Fruit fly (Drosophila melanogaster) whole organism, embryonic: ENCODE measurements around the gene hob.
A peak's percentile ranks its signal among the peaks of the same experiment; 100 is the strongest.

Experiments used
- CG11247 ChIP-seq: fragments of 200-800 bp; sonication (Bioruptor generic); IDR thresholded peaks from 2 replicates; pipeline ENCODE4 v1.3.6; 2022; ENCODE audit warnings: missing biosample characterization, missing genetic modification characterization
- CG11398 ChIP-seq: fragments of 200-800 bp; sonication (Bioruptor generic); optimal IDR thresholded peaks from 2 replicates; lab custom pipeline; 2016; ENCODE audit warnings: missing biosample characterization, missing genetic modification characterization
- CG11695 ChIP-seq: fragments of 200-800 bp; sonication (Bioruptor generic); IDR thresholded peaks from 3 replicates; pipeline ENCODE4 v1.3.6; 2022; ENCODE audit warnings: missing biosample characterization, missing genetic modification characterization
- CG12391 ChIP-seq: fragments of 200-800 bp; sonication (Bioruptor generic); optimal IDR thresholded peaks from 3 replicates; lab custom pipeline; 2018; ENCODE audit warnings: missing biosample characterization, mild to moderate bottlenecking, missing genetic modification characterization, moderate library complexity
- CG15479 ChIP-seq: fragments of 200-800 bp; sonication (Bioruptor generic); optimal IDR thresholded peaks from 3 replicates; lab custom pipeline; 2019; ENCODE audit warnings: missing biosample characterization, mild to moderate bottlenecking, missing genetic modification characterization, moderate library complexity
- CG15601 ChIP-seq: fragments of 200-800 bp; sonication (Bioruptor generic); optimal IDR thresholded peaks from 3 replicates; lab custom pipeline; 2019; ENCODE audit warnings: missing biosample characterization, mild to moderate bottlenecking, missing genetic modification characterization, moderate library complexity
- CG16779 ChIP-seq: fragments of 200-800 bp; sonication (Bioruptor generic); IDR thresholded peaks from 2 replicates; pipeline ENCODE4 v1.3.6; 2022; ENCODE audit warnings: missing biosample characterization, missing genetic modification characterization
- CG17802 ChIP-seq: fragments of 200-800 bp; sonication (Bioruptor generic); optimal IDR thresholded peaks from 2 replicates; lab custom pipeline; 2018; ENCODE audit warnings: missing biosample characterization, mild to moderate bottlenecking, missing genetic modification characterization, moderate library complexity
- CG18262 ChIP-seq: fragments of 200-800 bp; optimal IDR thresholded peaks from 3 replicates; lab custom pipeline; 2019; ENCODE audit warnings: missing biosample characterization, mild to moderate bottlenecking, missing genetic modification characterization, moderate library complexity
- CG18476 ChIP-seq: fragments of 200-800 bp; sonication (Bioruptor generic); optimal IDR thresholded peaks from 2 replicates; lab custom pipeline; 2016; ENCODE audit warnings: missing biosample characterization, mild to moderate bottlenecking, missing genetic modification characterization
- CG5245 ChIP-seq: fragments of 200-800 bp; sonication (Bioruptor generic); optimal IDR thresholded peaks from 3 replicates; lab custom pipeline; 2016; ENCODE audit warnings: missing biosample characterization, missing genetic modification characterization
- CG6654 ChIP-seq: fragments of 200-800 bp; sonication (Bioruptor generic); optimal IDR thresholded peaks from 2 replicates; lab custom pipeline; 2017; ENCODE audit warnings: missing biosample characterization, mild to moderate bottlenecking, missing genetic modification characterization
- CG6683 ChIP-seq: fragments of 200-800 bp; sonication (Bioruptor generic); optimal IDR thresholded peaks from 2 replicates; lab custom pipeline; 2017; ENCODE audit warnings: missing biosample characterization, mild to moderate bottlenecking, missing genetic modification characterization, missing genetic modification reagents
- CG6854 ChIP-seq: fragments of 200-800 bp; sonication (Bioruptor generic); optimal IDR thresholded peaks from 3 replicates; lab custom pipeline; 2017; ENCODE audit warnings: missing biosample characterization, mild to moderate bottlenecking, missing genetic modification characterization
- CG7271 ChIP-seq: fragments of 200-800 bp; sonication (Bioruptor generic); optimal IDR thresholded peaks from 2 replicates; lab custom pipeline; 2018; ENCODE audit warnings: missing biosample characterization, mild to moderate bottlenecking, missing genetic modification characterization, moderate library complexity
- CG7839 ChIP-seq: fragments of 200-800 bp; sonication (Bioruptor generic); optimal IDR thresholded peaks from 3 replicates; lab custom pipeline; 2018; ENCODE audit warnings: missing biosample characterization, mild to moderate bottlenecking, missing genetic modification characterization, moderate library complexity
- CG9797 ChIP-seq: fragments of 200-800 bp; sonication (Bioruptor generic); optimal IDR thresholded peaks from 3 replicates; lab custom pipeline; 2018; ENCODE audit warnings: missing biosample characterization, mild to moderate bottlenecking, missing genetic modification characterization
- HLH54F ChIP-seq: fragments of 200-800 bp; sonication (Bioruptor generic); optimal IDR thresholded peaks from 3 replicates; lab custom pipeline; 2016; ENCODE audit warnings: missing biosample characterization, missing genetic modification characterization
- HmgD ChIP-seq: fragments of 200-800 bp; sonication (Bioruptor generic); optimal IDR thresholded peaks from 3 replicates; lab custom pipeline; 2016; ENCODE audit warnings: missing biosample characterization, missing genetic modification characterization
- Kr ChIP-seq: fragments of 200-800 bp; sonication (Bioruptor generic); optimal IDR thresholded peaks from 2 replicates; lab custom pipeline; 2017; ENCODE audit warnings: missing biosample characterization, mild to moderate bottlenecking, missing genetic modification characterization
- MBD-R2 ChIP-seq: fragments of 200-800 bp; sonication (Bioruptor generic); IDR thresholded peaks from 2 replicates; pipeline ENCODE4 v1.3.6; 2022; ENCODE audit warnings: missing biosample characterization, missing genetic modification characterization
- MESR4 ChIP-seq: fragments of 200-800 bp; sonication (Bioruptor generic); optimal IDR thresholded peaks from 2 replicates; lab custom pipeline; 2018; ENCODE audit warnings: missing biosample characterization, mild to moderate bottlenecking, missing genetic modification characterization, moderate library complexity
- Max ChIP-seq: fragments of 200-800 bp; sonication (Bioruptor generic); optimal IDR thresholded peaks from 2 replicates; lab custom pipeline; 2016; ENCODE audit warnings: missing biosample characterization, mild to moderate bottlenecking, missing genetic modification characterization
- Mes4 ChIP-seq: fragments of 200-800 bp; sonication (Bioruptor generic); optimal IDR thresholded peaks from 2 replicates; lab custom pipeline; 2016; ENCODE audit warnings: missing biosample characterization, missing genetic modification characterization
- Sry-δ ChIP-seq: fragments of 200-800 bp; sonication (Bioruptor generic); optimal IDR thresholded peaks from 2 replicates; lab custom pipeline; 2016; ENCODE audit warnings: missing biosample characterization, missing genetic modification characterization
- bbx ChIP-seq: fragments of 200-800 bp; sonication (Bioruptor generic); IDR thresholded peaks from 2 replicates; pipeline ENCODE4 v1.3.6; 2022; ENCODE audit warnings: missing biosample characterization, missing genetic modification characterization; ENCODE audit not compliant: partially characterized antibody
- da ChIP-seq: fragments of 200-800 bp; sonication (Bioruptor generic); optimal IDR thresholded peaks from 2 replicates; lab custom pipeline; 2016; ENCODE audit warnings: missing biosample characterization, missing genetic modification characterization
- dm ChIP-seq: fragments of 200-800 bp; sonication (Bioruptor generic); optimal IDR thresholded peaks from 3 replicates; lab custom pipeline; 2016; ENCODE audit warnings: missing biosample characterization, missing genetic modification characterization
- ftz-f1 ChIP-seq: fragments of 200-800 bp; sonication (Bioruptor generic); optimal IDR thresholded peaks from 2 replicates; lab custom pipeline; 2016; ENCODE audit warnings: missing biosample characterization, missing genetic modification characterization
- fu2 ChIP-seq: fragments of 200-800 bp; sonication (Bioruptor generic); optimal IDR thresholded peaks from 2 replicates; lab custom pipeline; 2016; ENCODE audit warnings: missing biosample characterization, missing genetic modification characterization
- gt ChIP-seq: fragments of 200-800 bp; sonication (Bioruptor generic); IDR thresholded peaks from 2 replicates; pipeline ENCODE4 v1.3.6; 2022; ENCODE audit warnings: missing biosample characterization, missing genetic modification characterization
- ham ChIP-seq: fragments of 200-800 bp; sonication (Bioruptor generic); IDR thresholded peaks from 2 replicates; pipeline ENCODE4 v1.3.6; 2022; ENCODE audit warnings: missing biosample characterization, missing genetic modification characterization
- hth ChIP-seq: fragments of >200 bp; optimal IDR thresholded peaks from 2 replicates; lab custom pipeline; 2017; ENCODE audit warnings: inconsistent platforms
- jumu ChIP-seq: fragments of 200-800 bp; sonication (Bioruptor generic); optimal IDR thresholded peaks from 3 replicates; lab custom pipeline; 2016; ENCODE audit warnings: missing biosample characterization, missing genetic modification characterization
- klu ChIP-seq: fragments of 200-800 bp; sonication (Bioruptor generic); IDR thresholded peaks from 2 replicates; pipeline ENCODE4 v1.3.6; 2022; ENCODE audit warnings: missing biosample characterization, missing genetic modification characterization
- lab ChIP-seq: fragments of 200-800 bp; sonication (Bioruptor generic); optimal IDR thresholded peaks from 3 replicates; lab custom pipeline; 2017; ENCODE audit warnings: missing biosample characterization, missing genetic modification characterization, mild to moderate bottlenecking, moderate library complexity, missing genetic modification reagents
- lola ChIP-seq, 3 experiments: fragments of >200 bp in 2 of 3; fragments of 200-800 bp in 1 of 3; sonication (Bioruptor generic) in 1 of 3; optimal IDR thresholded peaks; 2 replicates each; lab custom pipeline; 2017 to 2019; ENCODE audit warnings: missing biosample characterization in 3 of 3, missing genetic modification characterization in 3 of 3, mild to moderate bottlenecking in 1 of 3, moderate library complexity in 1 of 3
- nom ChIP-seq: fragments of 200-800 bp; sonication (Bioruptor generic); optimal IDR thresholded peaks from 2 replicates; lab custom pipeline; 2017; ENCODE audit warnings: missing biosample characterization, missing genetic modification characterization, mild to moderate bottlenecking, moderate library complexity, missing genetic modification reagents
- phol ChIP-seq: fragments of 200-800 bp; sonication (Bioruptor generic); optimal IDR thresholded peaks from 3 replicates; lab custom pipeline; 2018; ENCODE audit warnings: missing biosample characterization, mild to moderate bottlenecking, missing genetic modification characterization, moderate library complexity
- pita ChIP-seq: fragments of 200-800 bp; sonication (Bioruptor generic); optimal IDR thresholded peaks from 2 replicates; lab custom pipeline; 2017; ENCODE audit warnings: missing biosample characterization, mild to moderate bottlenecking, missing genetic modification characterization
- pum ChIP-seq: fragments of 200-800 bp; sonication (Bioruptor generic); optimal IDR thresholded peaks from 2 replicates; lab custom pipeline; 2016; ENCODE audit warnings: missing biosample characterization, missing genetic modification characterization
- scrt ChIP-seq: fragments of 200-800 bp; sonication (Bioruptor generic); optimal IDR thresholded peaks from 2 replicates; lab custom pipeline; 2018; ENCODE audit warnings: missing biosample characterization, mild to moderate bottlenecking, missing genetic modification characterization, moderate library complexity
- sens-2 ChIP-seq: fragments of 200-800 bp; sonication (Bioruptor generic); IDR thresholded peaks from 2 replicates; pipeline ENCODE4 v1.3.6; 2022; ENCODE audit warnings: missing biosample characterization, missing genetic modification characterization
- slp2 ChIP-seq: fragments of 200-800 bp; sonication (Bioruptor generic); optimal IDR thresholded peaks from 2 replicates; lab custom pipeline; 2016; ENCODE audit warnings: missing biosample characterization, missing genetic modification characterization
- stwl ChIP-seq: fragments of 200-800 bp; sonication (Bioruptor generic); optimal IDR thresholded peaks from 3 replicates; lab custom pipeline; 2018; ENCODE audit warnings: missing biosample characterization, mild to moderate bottlenecking, missing genetic modification characterization, moderate library complexity
- sug ChIP-seq: fragments of 200-800 bp; optimal IDR thresholded peaks from 2 replicates; lab custom pipeline; 2019; ENCODE audit warnings: missing biosample characterization, mild to moderate bottlenecking, missing genetic modification characterization, moderate library complexity
- trh ChIP-seq: fragments of 200-800 bp; sonication (Bioruptor generic); optimal IDR thresholded peaks from 2 replicates; lab custom pipeline; 2016; ENCODE audit warnings: missing biosample characterization, missing genetic modification characterization
- twi ChIP-seq: fragments of 200-800 bp; optimal IDR thresholded peaks from 2 replicates; lab custom pipeline; 2019; ENCODE audit warnings: missing biosample characterization, mild to moderate bottlenecking, missing genetic modification characterization, moderate library complexity
- tx ChIP-seq: fragments of 200-800 bp; sonication (Bioruptor generic); optimal IDR thresholded peaks from 2 replicates; lab custom pipeline; 2016; ENCODE audit warnings: missing biosample characterization, missing genetic modification characterization
- wdn ChIP-seq: fragments of 200-800 bp; sonication (Bioruptor generic); IDR thresholded peaks from 2 replicates; pipeline ENCODE4 v1.3.6; 2022; ENCODE audit warnings: missing biosample characterization, missing genetic modification characterization
- z ChIP-seq: fragments of 200-800 bp; sonication (Bioruptor generic); IDR thresholded peaks from 3 replicates; pipeline ENCODE4 v1.3.6; 2022; ENCODE audit warnings: missing biosample characterization, missing genetic modification characterization

hob gene

DNA sequence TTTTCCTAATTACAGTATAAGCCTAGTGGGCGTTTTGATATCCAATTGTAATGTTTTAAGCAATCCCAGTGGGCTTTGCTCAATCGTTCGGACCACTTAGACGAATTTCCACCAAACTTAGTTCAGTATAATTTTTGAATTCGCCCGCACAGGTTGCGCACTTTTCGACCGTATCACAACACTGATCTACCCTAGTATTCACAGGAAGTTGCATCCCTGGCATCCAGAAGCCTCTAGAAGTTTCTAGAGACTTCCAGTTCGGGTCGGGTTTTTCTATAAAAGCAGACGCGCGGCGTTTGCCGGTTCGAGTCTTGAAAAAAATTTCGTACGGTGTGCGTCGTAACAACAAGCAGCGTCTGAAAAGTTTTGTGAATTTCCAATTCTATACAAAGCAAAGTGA, 25.8 kb downstream of the hob start, which contains the start of gene Hsp83 (continued):
- TF ChIP-seq nom (peak; percentile 99), lola (GFP tag; optimal IDR thresholded peaks at IDR 0.05; lab: Kevin White, UChicago) (peak in 1 of 3 experiments; percentile 59), fu2 (GFP tag; lab: Kevin White, UChicago) (peak; percentile 86), sug (peak; percentile 92), trh (GFP tag; lab: Kevin White, UChicago) (peak; percentile 75), da (GFP tag; lab: Kevin White, UChicago) (peak; percentile 88), CG15479 (GFP tag; lab: Kevin White, UChicago) (peak; percentile 53), CG18262 (tag; lab: Kevin White, UChicago) (peak; percentile 83), CG12391 (tag; lab: Kevin White, UChicago) (peak; percentile 95), jumu (GFP tag; lab: Kevin White, UChicago) (peak; percentile 88), CG6854 (peak; percentile 99), CG6654 (peak; percentile 84), wdn (GFP tag; lab: Robert Waterston, UW) (peak; percentile 90), CG17802 (tag; lab: Kevin White, UChicago) (peak; percentile 86), tx (GFP tag; lab: Kevin White, UChicago) (peak; percentile 81), CG11695 (GFP tag; lab: Robert Waterston, UW) (peak; percentile 84), scrt (peak; percentile 98), Sry-δ (GFP tag; lab: Kevin White, UChicago) (no peak), ham (peak; percentile 45; the same call in 1 of the 2 replicates), CG18476 (GFP tag; lab: Kevin White, UChicago) (peak; percentile 83), sens-2 (GFP tag; lab: Robert Waterston, UW) (peak; percentile 97), CG11247 (GFP tag; lab: Robert Waterston, UW) (peak; percentile 95), CG16779 (GFP tag; lab: Robert Waterston, UW) (peak; percentile 96), gt (GFP tag; lab: Robert Waterston, UW) (peak; percentile 58; the same call in 1 of the 2 replicates), MBD-R2 (GFP tag; lab: Robert Waterston, UW) (peak; percentile 55; the same call in 1 of the 2 replicates), lab (GFP tag; lab: Kevin White, UChicago) (peak; percentile 100), bbx (GFP tag; lab: Robert Waterston, UW) (peak; percentile 62), stwl (tag; lab: Kevin White, UChicago) (peak; percentile 85), Mes4 (peak; percentile 97), phol (peak; percentile 82), slp2 (GFP tag; lab: Kevin White, UChicago) (peak; percentile 91), CG7839 (tag; lab: Kevin White, UChicago) (peak; percentile 91), hth (lab: Kevin White, UChicago) (no peak), dm (GFP tag; lab: Kevin White, UChicago) (peak; percentile 94), CG7271 (tag; lab: Kevin White, UChicago) (peak; percentile 97), HmgD (GFP tag; lab: Kevin White, UChicago) (peak; percentile 70), CG5245 (GFP tag; lab: Kevin White, UChicago) (peak; percentile 91), CG15601 (peak; percentile 93), twi (tag; lab: Kevin White, UChicago) (peak; percentile 76), pum (peak; percentile 81), HLH54F (GFP tag; lab: Kevin White, UChicago) (peak; percentile 88), MESR4 (GFP tag; lab: Kevin White, UChicago) (peak; percentile 92), CG6683 (GFP tag; lab: Kevin White, UChicago) (peak; percentile 97), klu (GFP tag; lab: Robert Waterston, UW) (peak; percentile 63; the same call in 1 of the 2 replicates), ftz-f1 (GFP tag; lab: Kevin White, UChicago) (peak; percentile 80), z (GFP tag; lab: Robert Waterston, UW) (peak; percentile 73), CG9797 (GFP tag; lab: Kevin White, UChicago) (peak; percentile 76), Kr (GFP tag; lab: Kevin White, UChicago) (peak; percentile 94), pita (GFP tag; lab: Kevin White, UChicago) (peak; percentile 6), CG11398 (GFP tag; lab: Kevin White, UChicago) (peak; percentile 95), Max (GFP tag; lab: Kevin White, UChicago) (peak; percentile 87)
